Worm (Caenorhabditis elegans) whole organism, early embryonic: ENCODE results near the gene vps-36.

Experiments used
- ama-1 ChIP-seq: fragments of 150-350 bp; optimal IDR thresholded peaks from 2 replicates; lab custom pipeline; 2014
- scrt-1 ChIP-seq: fragments of 200-800 bp; sonication (Bioruptor generic); IDR thresholded peaks from 2 replicates; pipeline ENCODE4 v1.3.6; 2022; ENCODE audit warnings: missing genetic modification characterization, missing compliant biosample characterization
- tra-4 ChIP-seq: sonication (generic microtip); optimal IDR thresholded peaks from 2 replicates; lab custom pipeline; 2017; ENCODE audit warnings: missing genetic modification characterization, missing compliant biosample characterization

- TF ChIP-seq ama-1 (lab: Kevin White, UChicago) (no peak), tra-4 (tag; lab: Kevin White, UChicago) (no peak), scrt-1 (GFP tag; lab: Robert Waterston, UW) (no peak)
Measured at ce11 chrV:11004094-11004493, 43.6 kb upstream of the vps-36 start.
